Worm (Caenorhabditis elegans): ENCODE measurements around the gene K09A9.8.

K09A9.8 gene

ce11 chrX:15607498-15608019 lies 10.6 kb upstream of the K09A9.8 start, which contains the start of gene nipi-3:
Gene nipi-3, plus strand, starts transcription at chrX:15607969.
- TF ChIP-seq ztf-11 (tag; optimal IDR thresholded peaks at IDR 0.05), result no peak
- TF ChIP-seq ceh-82 (tag; optimal IDR thresholded peaks at IDR 0.05), result peak; percentile 51
- no peak for TF ChIP-seq aly-2 (tag; optimal IDR thresholded peaks at IDR 0.05)
- TF ChIP-seq nhr-12 (tag; optimal IDR thresholded peaks at IDR 0.05), result peak; percentile 21
- TF ChIP-seq elt-1 (tag; optimal IDR thresholded peaks at IDR 0.05), result no peak
- no peak for TF ChIP-seq dmd-4 (tag; optimal IDR thresholded peaks at IDR 0.05)
- peak; percentile 97 for TF ChIP-seq unc-55 (GFP tag; optimal IDR thresholded peaks at IDR 0.05)
- peak; percentile 76 for TF ChIP-seq unc-62 (GFP tag; optimal IDR thresholded peaks at IDR 0.05)
- TF ChIP-seq F13H6.1 (tag; optimal IDR thresholded peaks at IDR 0.05), result peak; percentile 94
- TF ChIP-seq Y55F3AM.14 (GFP tag; optimal IDR thresholded peaks at IDR 0.05), result peak; percentile 74
- TF ChIP-seq gmeb-1 (tag; optimal IDR thresholded peaks at IDR 0.05), result peak; percentile 77
- peak; percentile 87 for TF ChIP-seq skn-1 (tag; optimal IDR thresholded peaks at IDR 0.05)
- peak; percentile 66 for TF ChIP-seq snpc-4 (tag; optimal IDR thresholded peaks at IDR 0.05)
- TF ChIP-seq ama-1 (optimal IDR thresholded peaks at IDR 0.05), result peak; percentile 36
- TF ChIP-seq nhr-77 (tag; optimal IDR thresholded peaks at IDR 0.05), result no peak
- peak; percentile 97 to 99 for TF ChIP-seq mdl-1 (tag; optimal IDR thresholded peaks at IDR 0.05)
- peak; percentile 95 for TF ChIP-seq sma-3 (GFP tag; optimal IDR thresholded peaks at IDR 0.05)
- no peak for TF ChIP-seq lin-39 (tag; optimal IDR thresholded peaks at IDR 0.05)
- TF ChIP-seq ztf-4 (tag; optimal IDR thresholded peaks at IDR 0.05), result peak; percentile 85
- peak; percentile 70 for TF ChIP-seq nhr-10 (tag; optimal IDR thresholded peaks at IDR 0.05)
- TF ChIP-seq nhr-237 (tag; optimal IDR thresholded peaks at IDR 0.05), result no peak
- TF ChIP-seq sem-4 (tag; optimal IDR thresholded peaks at IDR 0.05), result peak; percentile 87
- TF ChIP-seq peb-1 (tag; optimal IDR thresholded peaks at IDR 0.05), result no peak
- TF ChIP-seq alr-1 (tag; optimal IDR thresholded peaks at IDR 0.05), result peak; percentile 10
- TF ChIP-seq mab-5 (tag; optimal IDR thresholded peaks at IDR 0.05), result peak; percentile 45
- TF ChIP-seq fos-1 (tag; optimal IDR thresholded peaks at IDR 0.05), result peak; percentile 96
- TF ChIP-seq R02D3.7 (tag; optimal IDR thresholded peaks at IDR 0.05), result no peak
- TF ChIP-seq nhr-21 (tag; optimal IDR thresholded peaks at IDR 0.05), result peak; percentile 92
- TF ChIP-seq ZK546.5 (tag; optimal IDR thresholded peaks at IDR 0.05), result peak; percentile 19
- peak; percentile 87 for TF ChIP-seq lin-13 (GFP tag; optimal IDR thresholded peaks at IDR 0.05)
- peak; percentile 68 for TF ChIP-seq nhr-11 (tag; optimal IDR thresholded peaks at IDR 0.05)
- peak; percentile 88 for TF ChIP-seq lin-11 (tag; optimal IDR thresholded peaks at IDR 0.05)
- TF ChIP-seq egl-27 (tag; optimal IDR thresholded peaks at IDR 0.05), result peak; percentile 83
- no peak for TF ChIP-seq mbf-1 (tag; optimal IDR thresholded peaks at IDR 0.05)
- TF ChIP-seq zag-1 (tag; optimal IDR thresholded peaks at IDR 0.05), result peak; percentile 81
- peak; percentile 97 for TF ChIP-seq sma-9 (GFP tag; optimal IDR thresholded peaks at IDR 0.05)
- TF ChIP-seq sma-9 (tag; optimal IDR thresholded peaks at IDR 0.05), result no peak
- peak; percentile 41 for TF ChIP-seq blmp-1 (tag; optimal IDR thresholded peaks at IDR 0.05; ENCODE audit: insufficient read depth)
- TF ChIP-seq nhr-6 (tag; optimal IDR thresholded peaks at IDR 0.05), result peak; percentile 91
- peak; percentile 98 for TF ChIP-seq crh-2 (tag; optimal IDR thresholded peaks at IDR 0.05)
- no peak for TF ChIP-seq unc-39 (tag; optimal IDR thresholded peaks at IDR 0.05)
- TF ChIP-seq ztf-1 (GFP tag; conservative IDR thresholded peaks at IDR 0.05), result no peak
- TF ChIP-seq nhr-23 (tag; optimal IDR thresholded peaks at IDR 0.05), result no peak
- peak; percentile 42 for TF ChIP-seq ceh-16 (tag; optimal IDR thresholded peaks at IDR 0.05)
- TF ChIP-seq lsy-2 (tag; optimal IDR thresholded peaks at IDR 0.05), result peak; percentile 77 to 85
- TF ChIP-seq nhr-25 (tag; optimal IDR thresholded peaks at IDR 0.05), result peak; percentile 96
- TF ChIP-seq elt-3 (tag; optimal IDR thresholded peaks at IDR 0.05), result no peak
- TF ChIP-seq C34F6.9 (tag; optimal IDR thresholded peaks at IDR 0.05), result peak; percentile 96
- TF ChIP-seq nhr-129 (tag; optimal IDR thresholded peaks at IDR 0.05), result peak; percentile 97

All from whole organism, L2 larva.